Fruit fly (Drosophila melanogaster): ENCODE results near the gene CG18599.

The CG18599 gene

DNA sequence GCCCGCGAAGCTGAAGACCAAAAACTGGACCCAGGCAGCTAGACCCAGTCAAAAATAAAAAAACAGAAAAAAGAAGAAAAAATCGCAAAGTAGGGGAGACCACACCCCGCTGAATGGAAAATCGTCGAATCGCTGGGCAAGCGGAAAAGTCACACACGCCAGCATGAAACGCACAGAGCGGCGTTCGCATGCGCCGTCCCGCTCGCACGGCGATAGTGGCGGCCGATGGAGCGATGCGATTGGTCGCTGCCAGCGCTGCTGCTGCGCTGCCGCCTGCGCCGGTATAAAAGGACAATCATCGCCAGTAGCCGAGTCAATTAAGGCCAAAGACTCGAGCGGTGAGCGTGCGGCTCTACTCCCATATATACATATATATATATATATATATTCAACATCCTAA, 31.7 kb upstream of the CG18599 start, which contains the start of gene repo (continued):
- peak; percentile 25; the same call in 1 of the 2 replicates for TF ChIP-seq chm (GFP tag; IDR thresholded peaks at IDR 0.05)
- TF ChIP-seq CG9609 (GFP tag; optimal IDR thresholded peaks at IDR 0.05): no peak
- TF ChIP-seq CG6791 (GFP tag; IDR thresholded peaks at IDR 0.05; ENCODE audit: partially characterized antibody): peak; percentile 56; the same call in 2 of the 3 replicates
- 0 out of 2 replicates have a peak, but pooled peaks have one; percentile 23 for TF ChIP-seq Scr (GFP tag; IDR thresholded peaks at IDR 0.05; ENCODE audit: partially characterized antibody)
- TF ChIP-seq Adf1 (GFP tag; IDR thresholded peaks at IDR 0.05): peak; percentile 89
- TF ChIP-seq GATAe (GFP tag; conservative IDR thresholded peaks at IDR 0.05): no peak
- TF ChIP-seq ranshi (GFP tag; IDR thresholded peaks at IDR 0.05): no peak
- TF ChIP-seq CG10321 (GFP tag; IDR thresholded peaks at IDR 0.05): peak; percentile 92

DNA sequence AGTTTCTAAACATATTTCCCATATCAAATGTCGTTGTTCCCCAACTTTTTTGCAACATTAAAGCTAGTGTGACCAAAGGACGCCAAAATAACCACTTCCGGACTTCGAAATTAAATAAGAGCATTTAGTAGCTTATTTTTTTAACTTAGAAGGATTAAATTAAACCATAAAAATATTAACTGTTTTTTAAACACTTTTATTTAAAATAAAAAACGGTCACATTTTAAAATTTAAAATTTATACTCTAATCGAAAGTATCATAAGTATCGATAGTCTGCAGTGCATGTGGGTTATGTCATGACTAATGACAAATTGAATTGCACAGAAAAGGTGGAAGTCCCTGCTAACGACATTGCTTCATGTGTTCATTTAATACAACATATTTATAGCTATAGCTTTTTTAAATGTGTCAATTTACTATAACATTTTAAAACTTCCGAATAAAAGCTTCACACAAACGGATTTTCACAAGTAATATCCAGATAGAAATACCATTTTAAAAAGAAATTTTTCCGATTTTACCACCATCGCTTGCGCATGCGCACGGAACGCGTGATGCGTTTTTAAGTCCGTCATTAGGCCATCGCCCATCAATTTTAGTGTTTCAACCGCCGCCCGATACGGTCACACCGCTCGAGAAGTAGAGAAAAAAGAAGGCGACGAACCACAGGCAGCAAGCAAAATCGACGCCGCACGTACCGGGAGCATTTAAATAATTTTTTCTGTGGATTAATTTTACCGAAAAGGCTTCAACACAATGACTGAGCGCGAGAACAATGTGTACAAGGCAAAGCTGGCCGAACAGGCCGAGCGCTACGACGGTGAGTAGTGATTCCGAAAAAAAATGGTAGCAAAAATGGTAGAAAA, 25.3 kb upstream of the CG18599 start, which contains the start of the genes CG7156 and 14-3-3epsilon:
TSS of gene CG7156 (minus strand) at position 71 of the 867 bp plus-strand sequence.
TSS of gene 14-3-3epsilon (plus strand) at position 443 of the 867 bp plus-strand sequence.
- peak; percentile 1 to 80 for TF ChIP-seq tll (GFP tag; optimal IDR thresholded peaks at IDR 0.05)
- no peak for TF ChIP-seq CG3065 (GFP tag; optimal IDR thresholded peaks at IDR 0.05)
- TF ChIP-seq Opbp (GFP tag; IDR thresholded peaks at IDR 0.05; ENCODE audit: partially characterized antibody): 0 out of 3 replicates have a peak, but pooled peaks have one; percentile 22
- TF ChIP-seq gfzf (GFP tag; optimal IDR thresholded peaks at IDR 0.05): peak; percentile 97
- TF ChIP-seq CG9215 (GFP tag; IDR thresholded peaks at IDR 0.05): no peak
- TF ChIP-seq Adf1 (GFP tag; IDR thresholded peaks at IDR 0.05): peak; percentile 41; the same call in 1 of the 2 replicates
- TF ChIP-seq gsb-n (tag; optimal IDR thresholded peaks at IDR 0.05): peak; percentile 37
- TF ChIP-seq CG15073 (GFP tag; optimal IDR thresholded peaks at IDR 0.05): no peak
- TF ChIP-seq CG33557 (GFP tag; optimal IDR thresholded peaks at IDR 0.05): peak; percentile 6
- peak; percentile 66 for TF ChIP-seq CTCF (GFP tag; optimal IDR thresholded peaks at IDR 0.05)
- TF ChIP-seq amos (GFP tag; IDR thresholded peaks at IDR 0.05; ENCODE audit: partially characterized antibody): peak; percentile 64
- no peak for TF ChIP-seq CG8765 (GFP tag; IDR thresholded peaks at IDR 0.05)
- no peak for TF ChIP-seq pan (optimal IDR thresholded peaks at IDR 0.05)
- peak in 1 of 2 experiments; percentile 59 for TF ChIP-seq pan (GFP tag; optimal IDR thresholded peaks at IDR 0.05 in 1 of 2, IDR thresholded peaks at IDR 0.05 in 1 of 2)
- peak; percentile 39 for TF ChIP-seq bab2 (GFP tag; optimal IDR thresholded peaks at IDR 0.05)
- peak; percentile 47 for TF ChIP-seq Max (GFP tag; optimal IDR thresholded peaks at IDR 0.05)
- peak; percentile 42 for TF ChIP-seq CG8290 (GFP tag; optimal IDR thresholded peaks at IDR 0.05)
- TF ChIP-seq CG8290 (tag; optimal IDR thresholded peaks at IDR 0.05): no peak
- peak; percentile 46 for TF ChIP-seq CG2120 (GFP tag; optimal IDR thresholded peaks at IDR 0.05)
- peak; percentile 69 for TF ChIP-seq CG17328 (GFP tag; IDR thresholded peaks at IDR 0.05)
- no peak for TF ChIP-seq kah (GFP tag; optimal IDR thresholded peaks at IDR 0.05)
- no peak for TF ChIP-seq CG14965 (GFP tag; optimal IDR thresholded peaks at IDR 0.05; ENCODE audit: borderline replicate concordance)
- peak; percentile 19 for TF ChIP-seq tin (GFP tag; optimal IDR thresholded peaks at IDR 0.05)
- TF ChIP-seq ken (GFP tag; IDR thresholded peaks at IDR 0.05): no peak
- no peak for TF ChIP-seq eve (GFP tag; optimal IDR thresholded peaks at IDR 0.05)
- TF ChIP-seq Ssrp (tag; optimal IDR thresholded peaks at IDR 0.05): no peak
- no peak for TF ChIP-seq CG7786 (GFP tag; optimal IDR thresholded peaks at IDR 0.05)
- TF ChIP-seq CG13624 (GFP tag; optimal IDR thresholded peaks at IDR 0.05): peak; percentile 9
- TF ChIP-seq CG10565 (GFP tag; optimal IDR thresholded peaks at IDR 0.05): no peak
- peak; percentile 46 for TF ChIP-seq Hmr (GFP tag; optimal IDR thresholded peaks at IDR 0.05)
- TF ChIP-seq CG32767 (GFP tag; IDR thresholded peaks at IDR 0.05): peak; percentile 63
- peak; percentile 65 for TF ChIP-seq Dp (GFP tag; optimal IDR thresholded peaks at IDR 0.05)
- TF ChIP-seq lov (optimal IDR thresholded peaks at IDR 0.05): no peak
- 0 out of 3 replicates have a peak, but pooled peaks have one; percentile 49 for TF ChIP-seq lov (GFP tag; IDR thresholded peaks at IDR 0.05)
- peak; percentile 25; the same call in 1 of the 2 replicates for TF ChIP-seq onecut (GFP tag; IDR thresholded peaks at IDR 0.05)
- no peak for TF ChIP-seq yki (optimal IDR thresholded peaks at IDR 0.05)
- TF ChIP-seq btn (GFP tag; optimal IDR thresholded peaks at IDR 0.05): no peak
- peak; percentile 16 for TF ChIP-seq tap (tag; optimal IDR thresholded peaks at IDR 0.05)
- TF ChIP-seq CG8924 (tag; optimal IDR thresholded peaks at IDR 0.05): peak; percentile 30
- TF ChIP-seq CG4707 (GFP tag; optimal IDR thresholded peaks at IDR 0.05): peak; percentile 22
- TF ChIP-seq Taf1 (GFP tag; IDR thresholded peaks at IDR 0.05): no peak
- no peak for TF ChIP-seq CG8944 (GFP tag; optimal IDR thresholded peaks at IDR 0.05)

Measured in whole organism, embryonic.